Worm (Caenorhabditis elegans): ENCODE data around the gene clc-11.

clc-11 gene

DNA sequence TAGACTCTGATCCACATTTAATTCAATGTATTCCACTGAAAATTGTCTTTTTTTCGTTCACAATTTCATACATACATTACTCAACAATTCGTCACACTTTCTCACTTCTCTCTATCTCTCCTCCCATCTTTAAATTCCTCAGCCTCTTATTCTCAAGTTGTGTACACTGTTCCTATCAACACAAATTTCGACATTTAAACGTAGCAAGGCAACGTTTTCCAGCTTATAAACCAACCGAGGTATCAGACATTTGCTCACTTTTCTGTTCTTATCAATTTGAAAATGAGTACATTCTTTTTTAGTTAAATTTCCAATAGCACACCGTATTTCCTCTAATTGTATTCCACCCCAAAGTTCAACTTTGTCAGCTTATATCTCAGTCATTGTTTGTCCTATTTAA is 18.5 kb downstream of the clc-11 start, which contains the start of gene skr-3:
Gene skr-3, plus strand, starts transcription at position 163 of the 400 bp plus-strand sequence.
- TF ChIP-seq ceh-19 (GFP tag; optimal IDR thresholded peaks at IDR 0.05) (no peak), rnt-1 (tag; optimal IDR thresholded peaks at IDR 0.05) (no peak), zip-5 (tag; optimal IDR thresholded peaks at IDR 0.05) (no peak), fkh-10 (GFP tag; optimal IDR thresholded peaks at IDR 0.05) (no peak), dmd-4 (tag; optimal IDR thresholded peaks at IDR 0.05; ENCODE audit: borderline replicate concordance) (no peak), ceh-31 (tag; optimal IDR thresholded peaks at IDR 0.05) (no peak), ama-1 (optimal IDR thresholded peaks at IDR 0.05) (no peak), ztf-16 (tag; optimal IDR thresholded peaks at IDR 0.05) (no peak), ceh-34 (tag; optimal IDR thresholded peaks at IDR 0.05) (no peak)

DNA sequence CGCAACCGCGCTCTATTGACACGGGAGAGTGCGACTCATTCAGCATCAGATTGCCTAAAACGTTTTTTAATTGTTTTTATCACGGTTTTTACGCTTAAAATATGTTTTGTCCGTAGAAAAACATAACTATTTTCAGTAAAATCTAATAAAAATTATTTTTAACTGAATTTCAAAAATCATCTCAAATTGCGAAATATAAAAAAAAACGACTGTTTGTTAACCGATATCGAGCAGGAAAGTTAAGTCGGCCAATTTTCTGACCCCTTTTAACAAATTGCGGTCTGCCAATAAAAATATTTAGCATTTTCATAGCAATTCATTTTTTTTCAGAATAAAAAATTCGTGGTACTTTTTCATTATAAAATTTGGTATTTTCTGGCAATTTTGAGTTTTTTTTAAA is 18.9 kb downstream of the clc-11 start:
- TF ChIP-seq C08G9.2 (tag; optimal IDR thresholded peaks at IDR 0.05) = no peak
- TF ChIP-seq ceh-31 (tag; optimal IDR thresholded peaks at IDR 0.05) = no peak
- TF ChIP-seq hlh-13 (GFP tag; optimal IDR thresholded peaks at IDR 0.05) = no peak
- TF ChIP-seq Y22D7AL.16 (tag; optimal IDR thresholded peaks at IDR 0.05) = no peak
- TF ChIP-seq K09A11.1 (tag; optimal IDR thresholded peaks at IDR 0.05; ENCODE audit: insufficient read depth) = no peak
- no peak for TF ChIP-seq ceh-18 (tag; optimal IDR thresholded peaks at IDR 0.05)

DNA sequence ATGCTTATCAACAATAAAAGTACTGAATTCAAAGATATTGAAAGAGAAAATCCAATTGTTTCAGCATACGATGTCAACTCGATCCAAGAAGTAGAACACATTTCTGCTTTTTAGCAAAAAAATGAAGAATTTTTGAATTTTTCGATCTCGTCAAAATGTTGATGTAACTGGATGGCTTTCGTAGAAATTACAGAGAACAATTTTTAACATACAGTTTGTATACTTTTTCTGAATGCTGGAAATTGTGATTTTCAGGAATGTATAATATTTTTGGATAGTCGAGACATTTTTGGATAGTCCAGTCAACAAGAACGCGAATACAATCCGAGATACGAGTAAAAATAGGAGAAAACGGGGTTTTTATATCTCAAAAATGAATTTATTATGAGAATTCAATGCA is 20.8 kb downstream of the clc-11 start, which contains the start of gene str-103:
Gene str-103, minus strand, starts transcription at position 101 of the 400 bp plus-strand sequence.
- TF ChIP-seq ceh-19 (GFP tag; optimal IDR thresholded peaks at IDR 0.05) (no peak), tbx-7 (tag; optimal IDR thresholded peaks at IDR 0.05) (no peak), rnt-1 (tag; optimal IDR thresholded peaks at IDR 0.05) (no peak), mec-3 (tag; optimal IDR thresholded peaks at IDR 0.05; ENCODE audit: borderline replicate concordance) (no peak), pag-3 (tag; optimal IDR thresholded peaks at IDR 0.05; ENCODE audit: borderline replicate concordance) (no peak), lim-6 (tag; optimal IDR thresholded peaks at IDR 0.05) (no peak), ceh-24 (tag; optimal IDR thresholded peaks at IDR 0.05) (no peak), sox-2 (GFP tag; IDR thresholded peaks at IDR 0.05) (no peak), ceh-6 (GFP tag; optimal IDR thresholded peaks at IDR 0.05) (no peak), C08G9.2 (tag; optimal IDR thresholded peaks at IDR 0.05) (no peak), ceh-48 (tag; optimal IDR thresholded peaks at IDR 0.05) (no peak), fkh-6 (tag; optimal IDR thresholded peaks at IDR 0.05) (no peak), ceh-34 (tag; optimal IDR thresholded peaks at IDR 0.05) (no peak), ceh-18 (tag; optimal IDR thresholded peaks at IDR 0.05) (no peak), ets-4 (tag; optimal IDR thresholded peaks at IDR 0.05) (no peak), ztf-16 (tag; optimal IDR thresholded peaks at IDR 0.05) (no peak), unc-3 (GFP tag; conservative IDR thresholded peaks at IDR 0.05) (no peak), unc-3 (tag; optimal IDR thresholded peaks at IDR 0.05) (no peak), ama-1 (optimal IDR thresholded peaks at IDR 0.05) (no peak), ceh-22 (tag; optimal IDR thresholded peaks at IDR 0.05) (no peak)

DNA sequence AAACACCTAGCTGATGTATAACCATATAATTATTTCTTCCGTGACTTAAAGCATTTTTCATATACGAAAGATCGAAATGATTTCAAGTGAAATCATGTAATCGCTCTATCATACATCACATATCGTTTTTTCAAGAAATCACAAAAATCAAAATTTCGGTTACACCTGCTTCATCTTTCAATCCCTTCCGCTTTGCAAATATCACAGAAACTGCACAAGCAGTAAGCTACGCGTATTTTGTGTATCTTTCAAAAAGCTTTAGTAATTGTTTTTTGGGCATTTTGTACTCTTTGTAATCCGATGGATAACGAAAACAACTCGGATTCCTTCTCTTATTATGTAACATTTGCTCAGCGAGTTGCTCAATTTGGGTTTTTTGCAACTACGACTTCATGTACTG is 24.0 kb downstream of the clc-11 start, which contains the start of gene str-25:
Gene str-25, plus strand, starts transcription at position 301 of the 400 bp plus-strand sequence.
- TF ChIP-seq rnt-1 (tag; optimal IDR thresholded peaks at IDR 0.05) (no peak), ceh-14 (tag; optimal IDR thresholded peaks at IDR 0.05) (no peak)

DNA sequence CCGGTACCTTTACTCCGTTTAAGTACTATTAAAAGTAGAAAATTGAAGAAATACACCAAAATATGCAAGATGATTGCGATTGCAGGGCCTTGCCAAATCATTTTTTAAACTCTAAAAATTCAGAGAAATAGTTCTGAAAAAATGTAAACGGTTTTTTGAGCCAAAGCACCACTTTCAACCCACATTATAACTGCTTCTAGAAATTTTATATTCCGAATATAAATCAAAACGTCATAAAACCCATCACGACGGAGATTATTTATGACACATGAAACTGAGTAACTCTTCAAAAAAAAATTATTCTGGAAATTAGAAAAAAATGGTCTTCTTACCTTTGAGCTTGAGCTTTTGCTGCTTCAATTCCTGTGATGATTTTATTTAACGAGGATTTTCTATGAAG is 25.2 kb downstream of the clc-11 start, which contains the start of gene srxa-16:
Gene srxa-16, minus strand, starts transcription at position 101 of the 400 bp plus-strand sequence.
- no peak for TF ChIP-seq hlh-6 (tag; optimal IDR thresholded peaks at IDR 0.05)

DNA sequence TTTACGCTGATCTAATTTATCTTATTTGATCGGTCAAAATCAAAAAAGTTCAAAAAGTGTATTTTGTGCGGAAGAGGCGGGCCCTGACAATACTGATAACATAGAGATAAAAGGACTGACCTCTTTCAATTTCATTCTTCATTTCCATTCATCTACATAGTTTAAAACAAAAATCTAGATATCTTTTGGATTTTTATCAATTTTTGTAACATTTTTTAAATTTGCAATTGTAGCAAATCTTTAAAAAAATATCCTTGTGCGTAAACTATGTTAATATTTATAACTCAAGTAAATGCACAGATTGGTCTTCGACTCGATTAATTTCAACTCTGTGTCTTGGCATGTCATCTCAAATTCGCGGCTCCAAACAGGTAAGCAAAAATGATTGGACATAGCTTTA is 35.8 kb downstream of the clc-11 start, which contains the start of gene argk-1:
Gene argk-1, plus strand, starts transcription at position 301 of the 400 bp plus-strand sequence.
- TF ChIP-seq fkh-6 (tag; optimal IDR thresholded peaks at IDR 0.05) = no peak
- no peak for TF ChIP-seq F13H6.1 (tag; optimal IDR thresholded peaks at IDR 0.05)
- no peak for TF ChIP-seq fax-1 (tag; optimal IDR thresholded peaks at IDR 0.05)
- no peak for TF ChIP-seq Y22D7AL.16 (tag; optimal IDR thresholded peaks at IDR 0.05)
- TF ChIP-seq ceh-18 (tag; optimal IDR thresholded peaks at IDR 0.05) = no peak
- no peak for TF ChIP-seq sdc-2 (tag; optimal IDR thresholded peaks at IDR 0.05)
- no peak for TF ChIP-seq ceh-34 (tag; optimal IDR thresholded peaks at IDR 0.05)
- no peak for TF ChIP-seq elt-4 (tag; optimal IDR thresholded peaks at IDR 0.05)
- TF ChIP-seq unc-42 (tag; optimal IDR thresholded peaks at IDR 0.05) = no peak
- no peak for TF ChIP-seq dmd-4 (tag; optimal IDR thresholded peaks at IDR 0.05; ENCODE audit: borderline replicate concordance)
- TF ChIP-seq ceh-14 (tag; optimal IDR thresholded peaks at IDR 0.05) = no peak
- TF ChIP-seq ceh-30 (tag; optimal IDR thresholded peaks at IDR 0.05) = no peak
- no peak for TF ChIP-seq hlh-30 (tag; optimal IDR thresholded peaks at IDR 0.05; ENCODE audit: insufficient read depth)
- no peak for TF ChIP-seq ceh-45 (GFP tag; IDR thresholded peaks at IDR 0.05)

Measured in whole organism, late embryonic.